Worm (Caenorhabditis elegans) whole organism, dauer: Measurements from ENCODE around the gene col-171.
A peak's percentile ranks its signal among the peaks of the same experiment; 100 is the strongest.

ENCODE experiments used
- unc-62 ChIP-seq: sonication (generic microtip); optimal IDR thresholded peaks from 2 replicates; lab custom pipeline; 2017; ENCODE audit warnings: missing biosample characterization, missing genetic modification reagents, missing genetic modification characterization

The col-171 gene

DNA sequence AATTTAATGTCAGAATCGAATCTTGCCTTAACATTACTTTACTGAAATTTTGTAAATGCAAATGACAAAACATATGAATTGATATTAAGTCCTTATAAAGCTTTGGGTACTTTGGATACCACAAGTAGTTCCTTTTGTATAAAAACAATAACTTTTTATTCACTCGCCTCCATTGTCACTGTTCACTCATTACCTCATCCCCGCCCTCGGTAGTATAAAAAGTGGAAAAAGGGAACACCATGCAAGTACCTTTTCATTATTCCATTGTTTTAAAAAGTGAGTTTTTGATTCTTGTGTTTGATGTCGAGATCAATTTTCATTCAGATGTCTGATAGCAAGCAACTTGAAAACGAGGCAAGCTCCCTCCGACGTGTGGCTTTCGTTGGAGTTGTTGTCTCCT is at the start of gene col-171:
Gene col-171, plus strand, starts transcription at position 301 of the 400 bp plus-strand sequence.
- TF ChIP-seq unc-62 (GFP tag; lab: Kevin White, UChicago), result no peak

DNA sequence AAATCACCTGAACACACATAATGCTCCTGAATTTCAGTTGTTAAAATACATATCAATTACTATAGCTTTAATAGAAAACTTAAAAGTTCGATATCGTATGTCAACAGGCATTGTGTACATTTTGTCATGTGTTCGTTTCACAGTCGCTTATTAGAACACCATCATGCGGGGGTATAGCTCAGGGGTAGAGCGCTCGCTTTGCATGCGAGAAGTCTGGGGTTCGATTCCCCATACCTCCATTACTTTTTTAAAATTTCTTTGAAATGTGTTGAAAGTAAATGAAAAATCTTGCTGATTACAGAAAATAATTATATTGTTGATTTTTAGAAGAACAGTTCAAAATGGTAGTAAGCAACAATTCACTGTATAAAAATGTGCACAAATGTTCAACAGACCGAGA is 47.9 kb upstream of the col-171 start:
- TF ChIP-seq unc-62 (GFP tag; lab: Kevin White, UChicago), result no peak

DNA sequence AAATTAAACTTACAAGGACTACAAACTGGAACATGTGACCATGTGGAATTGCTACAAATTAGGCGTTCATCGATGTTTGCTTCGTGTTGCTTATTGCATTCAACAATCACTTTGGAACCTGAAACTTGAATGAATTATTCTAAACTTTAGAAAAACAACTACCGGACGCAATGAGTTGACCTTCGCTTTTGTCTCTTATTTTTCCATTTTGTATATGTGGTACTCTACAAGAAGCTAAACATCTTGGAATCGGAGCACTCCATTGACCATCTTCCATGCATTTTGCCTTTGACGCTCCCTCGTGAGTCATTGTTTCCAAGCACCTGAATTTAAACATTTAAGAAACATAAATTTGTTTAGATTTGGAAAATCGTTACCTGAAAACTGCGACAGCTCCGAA is 45.1 kb upstream of the col-171 start:
- no peak for TF ChIP-seq unc-62 (GFP tag; lab: Kevin White, UChicago)

DNA sequence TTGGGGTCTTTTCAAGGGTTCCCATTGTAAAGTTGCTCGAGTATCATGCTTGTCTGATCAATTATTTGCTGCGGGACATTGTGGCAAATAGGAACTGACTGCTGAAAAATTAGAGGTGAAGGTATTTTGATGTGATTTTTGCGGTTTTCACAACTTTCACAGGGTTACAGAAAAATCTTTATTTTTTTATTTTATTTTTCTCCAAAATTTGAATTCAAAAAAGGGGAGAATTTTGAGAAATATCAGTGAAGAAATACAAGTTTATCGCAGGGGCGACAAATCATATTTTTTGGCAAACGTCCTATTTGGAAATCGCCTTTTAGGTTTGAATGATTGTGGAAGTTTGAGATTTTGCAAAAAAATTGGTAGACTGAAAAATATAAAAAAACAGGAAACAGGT is 42.5 kb upstream of the col-171 start, which contains the start of gene lev-9:
Gene lev-9, minus strand, starts transcription at position 101 of the 400 bp plus-strand sequence.
- TF ChIP-seq unc-62 (GFP tag; lab: Kevin White, UChicago), result no peak

DNA sequence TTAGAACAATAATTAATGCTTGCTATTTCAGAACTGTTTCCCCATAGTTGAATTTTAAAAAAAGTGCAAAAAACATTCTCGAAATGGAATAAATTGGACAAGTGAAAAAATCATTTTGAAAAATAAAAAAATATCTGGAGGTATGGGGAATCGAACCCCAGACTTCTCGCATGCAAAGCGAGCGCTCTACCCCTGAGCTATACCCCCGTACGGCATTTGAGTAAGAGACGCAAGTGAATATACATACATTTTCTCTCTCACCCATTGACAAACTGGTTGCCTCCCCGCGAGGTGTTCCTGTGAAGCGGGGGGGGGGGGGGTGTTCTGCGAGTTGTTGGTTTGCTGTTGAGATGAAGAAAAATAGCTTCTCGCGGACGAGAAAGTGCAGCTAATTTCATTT is 42.0 kb upstream of the col-171 start:
- no peak for TF ChIP-seq unc-62 (GFP tag; lab: Kevin White, UChicago)

DNA sequence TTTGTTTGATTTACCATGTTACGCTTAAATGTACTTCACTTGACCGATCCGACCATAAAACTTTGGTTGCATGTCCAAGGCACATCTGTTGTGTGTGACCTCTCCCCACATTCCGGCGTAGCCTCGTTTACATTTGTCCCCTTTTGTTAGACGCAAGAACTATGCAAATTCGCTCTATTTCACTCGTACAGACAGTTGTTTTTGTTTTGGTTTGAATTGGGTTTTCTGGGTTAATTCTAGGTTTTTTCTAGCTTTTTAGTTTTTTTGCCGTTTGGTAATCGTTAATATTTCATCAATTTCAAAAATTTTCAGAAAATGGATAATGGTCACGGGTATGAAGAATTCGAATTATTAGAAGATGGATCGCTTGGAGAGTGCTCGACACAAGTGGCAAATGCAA is 41.3 kb upstream of the col-171 start, which contains the start of gene mom-1:
Gene mom-1, plus strand, starts transcription at position 301 of the 400 bp plus-strand sequence.
- no peak for TF ChIP-seq unc-62 (GFP tag; lab: Kevin White, UChicago)

DNA sequence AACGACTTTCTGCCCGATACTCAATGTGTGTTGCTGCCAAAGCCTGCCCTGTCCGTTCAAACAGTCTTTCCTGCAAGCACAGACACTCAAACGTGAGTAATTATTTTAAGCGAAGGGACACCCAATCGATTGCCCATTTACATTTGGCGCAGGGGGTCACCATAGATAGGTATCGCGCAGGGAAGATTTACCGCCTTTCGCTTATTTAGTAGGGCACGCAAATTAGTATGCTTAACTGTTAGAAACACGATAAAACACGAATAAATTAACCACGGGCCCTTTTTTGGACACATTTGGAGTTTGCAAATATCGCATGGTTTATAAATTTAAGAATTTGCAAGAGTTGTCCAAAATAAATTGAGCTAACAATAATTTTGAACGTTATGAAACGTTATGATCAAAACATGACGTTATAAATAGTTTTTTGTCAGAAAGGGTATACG is 37.7 kb upstream of the col-171 start:
- peak; percentile 59 for TF ChIP-seq unc-62 (GFP tag; lab: Kevin White, UChicago)

DNA sequence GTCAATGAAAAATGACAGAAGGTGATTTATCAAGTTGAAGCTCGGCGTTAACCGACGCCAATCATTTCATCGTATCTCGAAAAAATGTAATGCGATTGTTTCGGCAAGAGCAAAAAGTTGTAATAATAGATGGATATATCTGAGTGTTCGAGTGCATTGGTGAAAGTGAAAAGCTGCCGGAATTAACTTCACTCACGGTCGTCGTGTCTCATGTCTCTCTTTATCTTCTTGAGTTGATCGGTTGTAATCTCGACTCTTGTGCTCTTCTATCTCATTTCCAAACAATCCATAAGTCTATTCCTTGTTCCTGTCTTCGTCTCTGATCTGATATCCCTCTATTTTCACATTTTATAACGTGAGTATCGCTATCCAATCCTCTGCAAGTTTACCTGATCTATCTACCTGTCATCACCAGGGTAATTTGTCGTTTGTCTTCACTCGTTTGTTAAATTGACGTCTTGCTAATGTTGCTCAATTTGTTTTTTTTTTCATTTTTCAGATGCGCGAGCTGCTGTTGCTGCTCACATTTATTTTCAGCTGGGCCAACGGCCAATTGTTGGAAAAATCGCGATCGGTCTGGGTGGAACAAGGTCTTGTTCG is 34.4 kb upstream of the col-171 start, which contains the start of gene cest-16:
Gene cest-16, plus strand, starts transcription at position 302 of the 600 bp plus-strand sequence.
- no peak for TF ChIP-seq unc-62 (GFP tag; lab: Kevin White, UChicago)

DNA sequence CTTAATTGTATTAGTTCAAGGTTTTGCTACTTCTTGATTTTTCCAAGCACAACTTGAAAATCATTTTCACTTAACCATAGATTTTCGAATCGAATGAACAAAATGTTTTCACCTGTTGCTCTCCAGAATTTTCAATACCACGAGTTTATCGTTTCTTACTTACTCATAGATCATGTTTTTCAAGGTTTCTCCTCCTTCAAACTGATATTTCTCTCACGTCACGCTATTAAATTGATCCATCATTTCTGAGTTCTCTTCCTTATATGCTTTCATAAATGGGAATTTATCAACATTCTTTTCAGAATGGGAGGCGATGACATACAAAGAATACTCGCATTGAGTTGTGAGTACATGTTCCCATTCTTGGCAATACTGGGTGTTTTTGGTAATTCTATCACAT is 22.7 kb upstream of the col-171 start, which contains the start of gene npr-38:
Gene npr-38, plus strand, starts transcription at position 301 of the 400 bp plus-strand sequence.
- TF ChIP-seq unc-62 (GFP tag; lab: Kevin White, UChicago), result no peak

DNA sequence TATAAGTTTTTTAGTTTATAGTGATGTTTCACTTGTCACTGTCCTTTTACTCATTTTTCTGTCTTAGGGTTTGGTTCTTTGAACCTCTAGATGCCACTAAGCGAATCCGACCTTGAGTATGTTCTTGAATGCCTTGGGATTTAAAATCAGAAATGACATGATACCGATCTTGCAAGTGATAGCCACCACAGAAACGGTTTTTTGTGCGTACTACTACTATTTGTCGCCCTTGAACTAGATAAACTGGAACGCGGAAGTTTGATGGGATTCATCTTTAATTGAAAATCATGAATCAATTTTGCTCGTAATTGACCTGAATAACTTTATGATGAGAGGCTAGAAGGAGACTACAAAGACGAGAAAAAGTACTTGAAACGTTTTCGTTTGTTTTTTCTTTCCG is 15.3 kb upstream of the col-171 start:
- TF ChIP-seq unc-62 (GFP tag; lab: Kevin White, UChicago), result no peak

DNA sequence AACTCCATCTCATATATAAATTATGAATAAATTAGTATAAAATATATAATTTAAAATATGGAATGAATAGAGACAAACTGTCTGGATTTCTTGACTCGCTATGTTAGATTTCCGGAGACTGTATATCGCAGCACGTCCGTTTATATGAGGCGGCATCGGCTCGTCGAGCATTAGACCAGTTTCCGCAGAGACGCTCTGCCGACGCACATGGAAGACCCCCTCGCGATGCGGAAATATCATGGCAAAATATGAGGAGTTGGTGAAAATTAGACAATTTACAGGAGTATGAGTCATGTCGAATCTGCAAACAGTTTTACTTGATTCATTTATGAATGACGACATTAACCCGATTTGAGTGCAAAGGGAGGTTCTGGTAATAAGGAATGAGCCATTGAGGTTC is 14.6 kb upstream of the col-171 start, which contains the start of gene chtb-3:
Gene chtb-3, minus strand, starts transcription at position 101 of the 400 bp plus-strand sequence.
- no peak for TF ChIP-seq unc-62 (GFP tag; lab: Kevin White, UChicago)

DNA sequence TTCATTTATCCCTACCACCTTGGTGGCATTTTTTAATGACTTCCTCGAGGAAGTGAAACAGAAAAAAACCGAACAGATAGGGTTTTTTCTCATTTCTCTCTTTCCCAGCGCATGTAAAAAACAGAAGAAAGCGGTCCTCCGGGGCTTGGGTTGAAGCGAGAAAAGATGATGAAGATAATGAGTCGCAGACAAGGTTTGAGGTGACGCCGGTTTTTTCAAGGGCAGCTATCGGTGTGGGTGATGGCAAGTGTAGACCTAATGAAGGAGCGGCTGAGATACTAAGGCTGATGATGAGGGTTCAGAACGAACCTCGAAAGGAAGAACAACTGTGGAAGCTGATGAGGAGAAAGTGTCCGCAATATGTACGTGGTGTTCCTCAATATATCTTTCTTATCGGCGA is 13.2 kb upstream of the col-171 start:
- TF ChIP-seq unc-62 (GFP tag; lab: Kevin White, UChicago), result no peak

DNA sequence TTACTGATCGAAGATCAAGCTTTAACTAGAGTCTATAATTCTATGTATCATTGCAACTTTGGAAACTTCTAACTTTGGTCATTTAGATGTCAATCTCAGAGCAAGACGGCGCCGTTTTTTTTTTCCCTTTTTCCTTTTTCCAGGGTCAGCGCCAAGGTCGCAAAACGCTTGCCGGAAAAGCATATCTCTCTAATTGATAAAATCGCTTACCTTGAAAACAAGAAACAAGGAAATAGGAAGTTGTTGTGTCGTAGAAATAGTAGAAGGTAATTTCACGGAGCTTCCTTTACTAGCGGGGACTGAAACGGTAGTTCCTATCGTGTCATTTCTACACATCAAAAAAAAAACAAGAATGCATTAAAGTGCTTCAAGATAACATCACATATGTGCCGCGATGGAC is 12.7 kb upstream of the col-171 start:
- TF ChIP-seq unc-62 (GFP tag; lab: Kevin White, UChicago), result no peak

DNA sequence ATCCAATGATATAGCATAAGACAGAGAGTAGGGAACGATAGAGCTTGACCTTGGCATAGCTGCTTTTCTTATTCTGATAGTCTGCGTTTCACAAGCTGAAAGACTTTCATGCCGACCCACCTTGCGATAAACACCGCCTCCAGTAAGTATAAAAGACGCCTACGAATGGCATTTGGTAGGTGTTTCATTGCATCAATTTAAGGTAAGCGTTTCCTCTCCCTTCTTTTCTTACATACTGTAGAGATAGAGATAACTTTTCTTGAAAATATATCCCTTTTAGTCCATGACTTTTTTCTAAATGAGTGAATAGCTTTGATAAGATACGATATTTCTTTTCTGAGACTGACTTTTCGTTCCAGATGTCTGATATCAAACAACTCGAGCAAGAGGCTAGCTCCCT is 11.0 kb upstream of the col-171 start, which contains the start of gene col-167:
Gene col-167, plus strand, starts transcription at position 360 of the 400 bp plus-strand sequence.
- no peak for TF ChIP-seq unc-62 (GFP tag; lab: Kevin White, UChicago)

DNA sequence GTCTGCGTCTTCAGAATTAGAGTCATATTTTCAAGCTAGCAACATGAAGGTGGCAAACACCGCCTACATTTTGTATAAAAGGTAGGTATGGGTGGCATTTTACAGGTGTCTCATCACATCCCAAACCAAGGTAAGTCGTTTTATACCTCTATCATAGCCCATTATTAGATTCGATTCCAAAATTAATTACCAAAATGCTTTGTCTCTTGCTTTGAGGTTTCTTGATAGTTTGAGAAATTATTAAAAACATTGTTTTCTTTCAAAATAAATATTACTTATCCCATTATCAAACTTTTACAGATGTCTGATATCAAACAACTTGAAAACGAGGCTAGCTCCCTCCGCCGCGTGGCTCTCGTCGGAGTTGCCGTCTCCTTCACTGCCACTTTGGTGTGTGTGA is 8.0 kb upstream of the col-171 start, which contains the start of gene col-168:
Gene col-168, plus strand, starts transcription at position 301 of the 400 bp plus-strand sequence.
- no peak for TF ChIP-seq unc-62 (GFP tag; lab: Kevin White, UChicago)

DNA sequence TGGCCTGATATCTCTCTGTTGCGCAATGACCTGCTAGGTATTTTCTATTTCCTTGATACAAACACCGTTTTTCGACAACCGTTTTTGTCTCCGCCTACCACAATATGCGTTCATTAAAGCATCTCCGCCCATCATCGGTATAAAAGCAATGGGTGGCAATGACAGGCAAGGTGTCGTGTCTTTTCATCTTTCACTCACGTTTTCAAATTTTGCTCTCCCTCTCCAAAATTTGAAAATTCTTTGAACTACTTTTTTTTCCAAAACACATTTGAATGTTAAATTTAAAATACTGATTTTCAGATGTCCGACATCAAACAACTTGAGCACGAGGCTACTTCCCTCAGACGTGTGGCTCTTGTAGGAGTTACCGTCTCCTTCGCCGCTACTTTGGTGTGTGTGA is 5.2 kb upstream of the col-171 start, which contains the start of gene col-169:
Gene col-169, plus strand, starts transcription at position 301 of the 400 bp plus-strand sequence.
- TF ChIP-seq unc-62 (GFP tag; lab: Kevin White, UChicago), result no peak

DNA sequence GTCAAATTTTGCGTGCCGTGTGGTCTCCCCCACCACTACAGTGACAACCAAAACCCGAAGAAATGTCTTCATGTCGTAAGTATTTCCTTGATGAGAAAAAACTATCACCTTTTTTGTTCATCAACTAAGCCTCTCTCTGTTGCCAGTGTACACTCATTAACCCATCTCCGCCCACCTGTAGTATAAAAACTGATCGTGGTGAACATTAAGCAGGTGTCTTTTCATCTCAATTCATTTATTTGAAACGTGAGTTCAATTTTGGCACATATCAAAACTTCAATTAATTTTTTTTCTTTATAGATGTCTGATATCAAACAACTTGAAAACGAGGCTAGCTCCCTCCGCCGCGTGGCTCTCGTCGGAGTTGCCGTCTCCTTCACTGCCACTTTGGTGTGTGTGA is 2.7 kb upstream of the col-171 start, which contains the start of gene col-170:
Gene col-170, plus strand, starts transcription at position 301 of the 400 bp plus-strand sequence.
- TF ChIP-seq unc-62 (GFP tag; lab: Kevin White, UChicago), result no peak
